Worm (Caenorhabditis elegans) whole organism, early embryonic: ENCODE measurements around the gene H03G16.6.

Source experiments
- B0310.2 ChIP-seq: sonication (generic microtip); optimal IDR thresholded peaks from 2 replicates; lab custom pipeline; 2016; ENCODE audit warnings: mild to moderate bottlenecking, missing genetic modification characterization, missing compliant biosample characterization
- ama-1 ChIP-seq: fragments of 150-350 bp; optimal IDR thresholded peaks from 2 replicates; lab custom pipeline; 2014
- ceh-13 ChIP-seq: fragments of 200-800 bp; sonication (Bioruptor generic); optimal IDR thresholded peaks from 2 replicates; lab custom pipeline; 2018; ENCODE audit warnings: mild to moderate bottlenecking, missing genetic modification characterization, missing compliant biosample characterization
- flt-1 ChIP-seq: fragments of 200-800 bp; sonication (Bioruptor generic); IDR thresholded peaks from 2 replicates; pipeline ENCODE4 v1.3.6; 2022; ENCODE audit warnings: missing genetic modification characterization, missing compliant biosample characterization
- tra-4 ChIP-seq: sonication (generic microtip); optimal IDR thresholded peaks from 2 replicates; lab custom pipeline; 2017; ENCODE audit warnings: missing genetic modification characterization, missing compliant biosample characterization

- no peak for TF ChIP-seq flt-1 (GFP tag; lab: Robert Waterston, UW)
- TF ChIP-seq ama-1 (lab: Kevin White, UChicago) = no peak
- no peak for TF ChIP-seq tra-4 (tag; lab: Kevin White, UChicago)
- TF ChIP-seq B0310.2 (tag; lab: Kevin White, UChicago) = no peak
- no peak for TF ChIP-seq ceh-13 (GFP tag; lab: Kevin White, UChicago)
Observed at ce11 chrX:15034787-15035186, 17.7 kb upstream of the H03G16.6 start, which contains the start of gene dsc-1.
